Fruit fly (Drosophila melanogaster) whole organism, pupa: ENCODE measurements around the gene PIP82.

Source experiments
- CG10348 ChIP-seq: fragments of 200-800 bp; sonication (Bioruptor generic); IDR thresholded peaks from 2 replicates; pipeline ENCODE4 v1.3.6; 2022; ENCODE audit warnings: missing biosample characterization, missing genetic modification characterization
- CG12605 ChIP-seq: fragments of 200-800 bp; sonication (Bioruptor generic); IDR thresholded peaks from 2 replicates; pipeline ENCODE4 v1.3.6; 2022; ENCODE audit warnings: missing biosample characterization, missing genetic modification characterization
- CG13204 ChIP-seq: fragments of 200-800 bp; sonication (Bioruptor generic); optimal IDR thresholded peaks from 2 replicates; lab custom pipeline; 2018; ENCODE audit warnings: missing biosample characterization, mild to moderate bottlenecking, missing genetic modification characterization, moderate library complexity
- CG14655 ChIP-seq: fragments of 200-800 bp; sonication (Bioruptor generic); optimal IDR thresholded peaks from 3 replicates; lab custom pipeline; 2017; ENCODE audit warnings: mild to moderate bottlenecking, missing biosample characterization, missing genetic modification reagents, missing genetic modification characterization
- CG15710 ChIP-seq: fragments of 200-800 bp; sonication (Bioruptor generic); optimal IDR thresholded peaks from 2 replicates; lab custom pipeline; 2018; ENCODE audit warnings: missing biosample characterization, mild to moderate bottlenecking, missing genetic modification characterization, moderate library complexity
- CG17806 ChIP-seq: fragments of 200-800 bp; sonication (Bioruptor generic); optimal IDR thresholded peaks from 2 replicates; lab custom pipeline; 2018; ENCODE audit warnings: missing biosample characterization, mild to moderate bottlenecking, missing genetic modification characterization, moderate library complexity
- CG32121 ChIP-seq: fragments of 200-800 bp; sonication (Bioruptor generic); IDR thresholded peaks from 2 replicates; pipeline ENCODE4 v1.3.6; 2022; ENCODE audit warnings: missing biosample characterization, missing genetic modification characterization
- CG34367 ChIP-seq: fragments of 200-800 bp; sonication (Bioruptor generic); optimal IDR thresholded peaks from 2 replicates; lab custom pipeline; 2018; ENCODE audit warnings: missing biosample characterization, mild to moderate bottlenecking, missing genetic modification characterization
- CG4496 ChIP-seq: fragments of 200-800 bp; sonication (Bioruptor generic); IDR thresholded peaks from 3 replicates; pipeline ENCODE4 v1.3.6; 2022; ENCODE audit warnings: missing biosample characterization, missing genetic modification characterization
- CG8159 ChIP-seq: fragments of 200-800 bp; sonication (Bioruptor generic); optimal IDR thresholded peaks from 3 replicates; lab custom pipeline; 2018; ENCODE audit warnings: missing biosample characterization, mild to moderate bottlenecking, missing genetic modification characterization, moderate library complexity
- CG8301 ChIP-seq: fragments of 200-800 bp; sonication (Bioruptor generic); optimal IDR thresholded peaks from 2 replicates; lab custom pipeline; 2018; ENCODE audit warnings: missing biosample characterization, mild to moderate bottlenecking, missing genetic modification characterization
- CG9948 ChIP-seq: fragments of 200-800 bp; sonication (Bioruptor generic); optimal IDR thresholded peaks from 2 replicates; lab custom pipeline; 2018; ENCODE audit warnings: missing biosample characterization, mild to moderate bottlenecking, missing genetic modification characterization, moderate library complexity
- D1 ChIP-seq: fragments of 200-800 bp; sonication (Bioruptor generic); optimal IDR thresholded peaks from 2 replicates; lab custom pipeline; 2018; ENCODE audit warnings: missing biosample characterization, mild to moderate bottlenecking, missing genetic modification characterization, moderate library complexity
- EcR ChIP-seq: fragments of 200-800 bp; sonication (Bioruptor generic); optimal IDR thresholded peaks from 3 replicates; lab custom pipeline; 2019; ENCODE audit warnings: missing biosample characterization, missing genetic modification characterization, mild to moderate bottlenecking, moderate library complexity, missing genetic modification reagents
- Ets98B ChIP-seq: fragments of 200-800 bp; sonication (Bioruptor generic); IDR thresholded peaks from 2 replicates; pipeline ENCODE4 v1.3.6; 2022; ENCODE audit warnings: missing biosample characterization, missing genetic modification characterization
- Pif1A ChIP-seq: fragments of 200-800 bp; sonication (Bioruptor generic); optimal IDR thresholded peaks from 3 replicates; lab custom pipeline; 2016; ENCODE audit warnings: missing biosample characterization, missing genetic modification characterization
- Pif1B ChIP-seq: fragments of 200-800 bp; sonication (Bioruptor generic); optimal IDR thresholded peaks from 3 replicates; lab custom pipeline; 2016; ENCODE audit warnings: missing biosample characterization, missing genetic modification characterization
- Snoo ChIP-seq: fragments of 200-800 bp; sonication (Bioruptor generic); optimal IDR thresholded peaks from 3 replicates; lab custom pipeline; 2017; ENCODE audit warnings: missing biosample characterization, mild to moderate bottlenecking, missing genetic modification characterization, inconsistent platforms
- fd96Ca ChIP-seq: fragments of 200-800 bp; sonication (Bioruptor generic); IDR thresholded peaks from 3 replicates; pipeline ENCODE4 v1.3.6; 2022; ENCODE audit warnings: missing biosample characterization, missing genetic modification characterization
- gl ChIP-seq: fragments of 200-800 bp; sonication (Bioruptor generic); optimal IDR thresholded peaks from 2 replicates; lab custom pipeline; 2018; ENCODE audit warnings: missing biosample characterization, mild to moderate bottlenecking, missing genetic modification characterization
- rn ChIP-seq: fragments of 200-800 bp; sonication (Bioruptor generic); IDR thresholded peaks from 2 replicates; pipeline ENCODE4 v1.3.6; 2022; ENCODE audit warnings: missing biosample characterization, missing genetic modification characterization

Gene PIP82

dm6 chrX:8560087-8560999 lies 30.8 kb upstream of the PIP82 start, which contains the start of the genes CG12112 and Trf4-1:
TSS of gene CG12112 (minus strand) at chrX:8560192.
TSS of gene Trf4-1 (plus strand) at chrX:8560322.
- peak; percentile 37 for TF ChIP-seq Pif1B (GFP tag; lab: Kevin White, UChicago)
- peak; percentile 18 for TF ChIP-seq CG8159 (tag; lab: Kevin White, UChicago)
- TF ChIP-seq gl (tag; lab: Kevin White, UChicago), result no peak

dm6 chrX:8558762-8559172 lies 29.3 kb upstream of the PIP82 start, which contains the start of gene IntS4:
TSS of gene IntS4 (minus strand) at chrX:8558781.
- TF ChIP-seq EcR (GFP tag; lab: Kevin White, UChicago) (peak; percentile 73), CG15710 (tag; lab: Kevin White, UChicago) (peak; percentile 59), CG9948 (tag; lab: Kevin White, UChicago) (peak; percentile 19), CG17806 (peak; percentile 29), CG12605 (GFP tag; lab: Robert Waterston, UW) (no peak), gl (tag; lab: Kevin White, UChicago) (no peak), fd96Ca (GFP tag; lab: Robert Waterston, UW) (no peak; the same call in 1 of the 3 replicates), Pif1B (GFP tag; lab: Kevin White, UChicago) (peak; percentile 50), Ets98B (GFP tag; lab: Robert Waterston, UW) (peak; percentile 60), CG8301 (tag; lab: Kevin White, UChicago) (no peak)

- TF ChIP-seq fd96Ca (GFP tag; lab: Robert Waterston, UW) (no peak), CG12605 (GFP tag; lab: Robert Waterston, UW) (no peak), gl (tag; lab: Kevin White, UChicago) (no peak), rn (GFP tag; lab: Robert Waterston, UW) (no peak), Snoo (tag; lab: Kevin White, UChicago) (no peak), CG32121 (GFP tag; lab: Robert Waterston, UW) (no peak)
Measured at dm6 chrX:8554303-8554702, 24.8 kb upstream of the PIP82 start.

dm6 chrX:8542728-8543127 lies 13.2 kb upstream of the PIP82 start:
- TF ChIP-seq CG17806 (peak; percentile 11), CG8159 (tag; lab: Kevin White, UChicago) (peak; percentile 11), CG4496 (GFP tag; lab: Robert Waterston, UW) (no peak), CG9948 (tag; lab: Kevin White, UChicago) (peak; percentile 8), CG15710 (tag; lab: Kevin White, UChicago) (no peak)

- TF ChIP-seq Pif1A (GFP tag; lab: Kevin White, UChicago) (peak; percentile 37), rn (GFP tag; lab: Robert Waterston, UW) (no peak), fd96Ca (GFP tag; lab: Robert Waterston, UW) (peak; percentile 56; the same call in 1 of the 3 replicates), CG4496 (GFP tag; lab: Robert Waterston, UW) (peak; percentile 49; the same call in 2 of the 3 replicates), CG10348 (no peak), CG17806 (peak; percentile 49), CG14655 (GFP tag; lab: Kevin White, UChicago) (peak; percentile 47), CG15710 (tag; lab: Kevin White, UChicago) (peak; percentile 60), Snoo (tag; lab: Kevin White, UChicago) (peak; percentile 18), gl (tag; lab: Kevin White, UChicago) (no peak), D1 (tag; lab: Kevin White, UChicago) (no peak), CG8159 (tag; lab: Kevin White, UChicago) (peak; percentile 67), CG34367 (tag; lab: Kevin White, UChicago) (peak; percentile 48), CG13204 (no peak), CG9948 (tag; lab: Kevin White, UChicago) (peak; percentile 45), Pif1B (GFP tag; lab: Kevin White, UChicago) (peak; percentile 9), CG8301 (tag; lab: Kevin White, UChicago) (peak; percentile 26), EcR (GFP tag; lab: Kevin White, UChicago) (no peak), CG12605 (GFP tag; lab: Robert Waterston, UW) (no peak), CG32121 (GFP tag; lab: Robert Waterston, UW) (no peak), Ets98B (GFP tag; lab: Robert Waterston, UW) (0 out of 2 replicates have a peak, but pooled peaks have one; percentile 22)
Measured at dm6 chrX:8541985-8542384, 12.5 kb upstream of the PIP82 start.

dm6 chrX:8538993-8539392 lies 9.5 kb upstream of the PIP82 start:
- TF ChIP-seq CG8159 (tag; lab: Kevin White, UChicago), result peak; percentile 51
- TF ChIP-seq Snoo (tag; lab: Kevin White, UChicago), result no peak
- no peak for TF ChIP-seq Pif1B (GFP tag; lab: Kevin White, UChicago)
- no peak for TF ChIP-seq CG12605 (GFP tag; lab: Robert Waterston, UW)
- TF ChIP-seq CG8301 (tag; lab: Kevin White, UChicago), result peak; percentile 21
- TF ChIP-seq CG17806, result peak; percentile 31
- TF ChIP-seq D1 (tag; lab: Kevin White, UChicago), result no peak
- TF ChIP-seq rn (GFP tag; lab: Robert Waterston, UW), result no peak
- no peak for TF ChIP-seq CG10348
- TF ChIP-seq Pif1A (GFP tag; lab: Kevin White, UChicago), result no peak
- no peak for TF ChIP-seq CG13204
- no peak for TF ChIP-seq gl (tag; lab: Kevin White, UChicago)
- TF ChIP-seq fd96Ca (GFP tag; lab: Robert Waterston, UW), result no peak
- TF ChIP-seq CG15710 (tag; lab: Kevin White, UChicago), result peak; percentile 51
- no peak for TF ChIP-seq EcR (GFP tag; lab: Kevin White, UChicago)
- peak; percentile 11 for TF ChIP-seq CG34367 (tag; lab: Kevin White, UChicago)
- peak; percentile 60 for TF ChIP-seq Ets98B (GFP tag; lab: Robert Waterston, UW)
- peak; percentile 40 for TF ChIP-seq CG9948 (tag; lab: Kevin White, UChicago)
- peak; percentile 40 for TF ChIP-seq CG14655 (GFP tag; lab: Kevin White, UChicago)
- peak; percentile 50; the same call in 1 of the 3 replicates for TF ChIP-seq CG4496 (GFP tag; lab: Robert Waterston, UW)
- TF ChIP-seq CG32121 (GFP tag; lab: Robert Waterston, UW), result peak; percentile 57
